Fruit fly (Drosophila melanogaster): ENCODE results near the gene Task7.

Task7 gene

DNA sequence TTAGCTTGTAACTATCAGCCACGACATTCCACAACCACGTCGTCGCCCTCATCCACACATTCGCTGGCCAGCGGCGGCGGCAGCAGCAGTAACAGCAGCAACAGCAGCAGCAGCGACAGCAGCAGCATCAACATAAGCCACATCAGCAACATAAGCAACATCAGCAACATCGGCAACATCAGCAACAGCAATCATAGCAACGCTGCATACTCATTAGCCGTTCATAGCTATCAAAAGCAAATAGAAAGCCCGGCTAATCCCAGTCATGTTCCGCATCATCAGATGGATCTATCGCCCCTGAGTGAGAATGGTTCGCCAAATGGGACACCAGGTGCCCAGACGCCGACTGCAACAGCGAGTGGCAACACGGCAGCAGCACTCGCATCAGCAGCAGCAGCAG lies 29.0 kb upstream of the Task7 start:
- TF ChIP-seq sr (GFP tag; IDR thresholded peaks at IDR 0.05) (0 out of 3 replicates have a peak, but pooled peaks have one; percentile 10), CG11504 (tag; optimal IDR thresholded peaks at IDR 0.05) (peak; percentile 71), MTF-1 (GFP tag; optimal IDR thresholded peaks at IDR 0.05; ENCODE audit: borderline replicate concordance) (no peak), B-H2 (GFP tag; optimal IDR thresholded peaks at IDR 0.05) (no peak), Dfd (GFP tag; optimal IDR thresholded peaks at IDR 0.05) (peak in 1 of 2 experiments; percentile 46), CG34376 (GFP tag; optimal IDR thresholded peaks at IDR 0.05) (no peak), CG4730 (GFP tag; IDR thresholded peaks at IDR 0.05) (0 out of 2 replicates have a peak, but pooled peaks have one; percentile 11)

DNA sequence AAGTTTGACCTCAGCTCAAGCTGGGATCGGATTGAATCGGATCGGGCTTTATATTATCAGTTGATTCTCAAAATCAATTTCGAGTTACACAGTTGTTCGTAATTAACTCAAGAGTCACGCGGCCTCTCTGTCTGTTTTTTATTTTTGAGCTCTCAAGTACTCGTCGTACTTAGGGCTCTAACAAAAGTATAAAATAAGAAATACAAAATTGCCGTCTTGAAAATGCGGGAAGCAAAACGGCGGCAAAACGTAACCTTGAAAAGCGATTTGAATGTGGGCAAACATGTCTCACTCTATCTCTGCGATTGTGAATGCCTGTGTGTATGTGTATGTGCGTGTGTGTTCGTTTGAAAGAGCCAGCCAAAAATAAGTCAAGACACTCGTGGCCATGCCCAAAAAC lies 25.5 kb upstream of the Task7 start:
- TF ChIP-seq sd (tag; optimal IDR thresholded peaks at IDR 0.05) = peak; percentile 48
- no peak for TF ChIP-seq Scr (GFP tag; IDR thresholded peaks at IDR 0.05; ENCODE audit: partially characterized antibody)
- TF ChIP-seq Trl (optimal IDR thresholded peaks at IDR 0.05) = peak in 1 of 2 experiments; percentile 25
- no peak for TF ChIP-seq Trl (GFP tag; optimal IDR thresholded peaks at IDR 0.05)
- TF ChIP-seq sug (tag; optimal IDR thresholded peaks at IDR 0.05) = peak; percentile 62
- TF ChIP-seq chinmo (GFP tag; IDR thresholded peaks at IDR 0.05; ENCODE audit: partially characterized antibody) = peak; percentile 76; the same call in 3 of the 4 replicates
- TF ChIP-seq inv (GFP tag; IDR thresholded peaks at IDR 0.05; ENCODE audit: partially characterized antibody) = no peak
- no peak for TF ChIP-seq CG17186 (GFP tag; optimal IDR thresholded peaks at IDR 0.05)
- TF ChIP-seq z (GFP tag; IDR thresholded peaks at IDR 0.05) = peak; percentile 51; the same call in 1 of the 3 replicates
- TF ChIP-seq Deaf1 (tag; optimal IDR thresholded peaks at IDR 0.05) = peak; percentile 25
- peak; percentile 83 for TF ChIP-seq ftz-f1 (GFP tag; optimal IDR thresholded peaks at IDR 0.05)
- no peak for TF ChIP-seq hkb (optimal IDR thresholded peaks at IDR 0.05)
- 0 out of 2 replicates have a peak, but pooled peaks have one; percentile 19 for TF ChIP-seq hkb (GFP tag; IDR thresholded peaks at IDR 0.05)
- TF ChIP-seq MESR4 (GFP tag; optimal IDR thresholded peaks at IDR 0.05) = no peak
- TF ChIP-seq sob (GFP tag; IDR thresholded peaks at IDR 0.05) = 0 out of 2 replicates have a peak, but pooled peaks have one; percentile 19
- peak; percentile 75 for TF ChIP-seq CG34376 (GFP tag; optimal IDR thresholded peaks at IDR 0.05)
- TF ChIP-seq CG10543 (GFP tag; optimal IDR thresholded peaks at IDR 0.05) = peak; percentile 52
- no peak for TF ChIP-seq corto (GFP tag; optimal IDR thresholded peaks at IDR 0.05)
- peak in 1 of 2 experiments; percentile 24 for TF ChIP-seq Hr78 (GFP tag; optimal IDR thresholded peaks at IDR 0.05)
- peak; percentile 57 for TF ChIP-seq cg (GFP tag; optimal IDR thresholded peaks at IDR 0.05)
- peak; percentile 45 for TF ChIP-seq Med (GFP tag)
- TF ChIP-seq CG11560 (tag; IDR thresholded peaks at IDR 0.05) = no peak

DNA sequence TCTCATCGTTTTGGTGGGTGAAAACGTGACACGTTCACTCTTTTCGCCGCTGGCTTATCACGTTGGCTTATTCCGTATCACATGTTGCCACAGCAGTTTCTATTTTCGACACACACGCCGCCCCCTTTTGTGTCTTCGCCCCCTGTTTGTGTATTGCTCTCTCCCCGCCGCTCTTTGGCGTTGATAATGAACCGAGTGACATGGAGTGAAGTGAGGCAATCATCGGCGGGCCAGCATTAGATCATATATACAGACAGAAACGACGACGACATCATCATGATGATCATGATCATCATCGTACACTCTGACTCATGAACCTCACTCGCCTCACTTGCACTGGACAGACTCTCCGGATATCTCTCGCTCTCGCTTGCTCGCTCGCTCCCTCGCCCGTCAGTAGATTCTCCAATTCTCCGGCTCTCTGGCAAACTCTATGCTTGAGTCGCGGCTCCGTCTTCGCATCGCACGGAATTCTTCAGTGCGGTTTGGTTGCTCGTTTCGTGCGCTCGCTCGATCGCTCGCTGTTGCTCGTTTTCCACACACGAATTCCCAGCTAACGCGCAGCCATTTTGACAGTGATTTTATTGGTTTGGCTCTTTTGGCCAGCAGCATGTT lies 24.4 kb upstream of the Task7 start:
- TF ChIP-seq CG6654 (GFP tag; optimal IDR thresholded peaks at IDR 0.05) (no peak), CG13775 (GFP tag; optimal IDR thresholded peaks at IDR 0.05) (no peak), ap (GFP tag; IDR thresholded peaks at IDR 0.05) (no peak), HmgD (GFP tag; optimal IDR thresholded peaks at IDR 0.05) (no peak), Ravus (GFP tag; IDR thresholded peaks at IDR 0.05) (no peak; the same call in 1 of the 2 replicates), dysf (GFP tag; IDR thresholded peaks at IDR 0.05) (no peak), aop (GFP tag; IDR thresholded peaks at IDR 0.05) (no peak), grau (tag; optimal IDR thresholded peaks at IDR 0.05) (no peak), CTCF (GFP tag; optimal IDR thresholded peaks at IDR 0.05) (no peak), B-H1 (GFP tag; IDR thresholded peaks at IDR 0.05) (no peak), sqz (GFP tag; optimal IDR thresholded peaks at IDR 0.05) (no peak), bowl (GFP tag; IDR thresholded peaks at IDR 0.05) (no peak; the same call in 1 of the 2 replicates), pho (GFP tag; optimal IDR thresholded peaks at IDR 0.05) (no peak), CG17361 (GFP tag; IDR thresholded peaks at IDR 0.05) (no peak), CG6689 (GFP tag; IDR thresholded peaks at IDR 0.05) (no peak), Hey (tag; optimal IDR thresholded peaks at IDR 0.05) (peak; percentile 24), pfk (GFP tag; optimal IDR thresholded peaks at IDR 0.05) (no peak), CG3407 (GFP tag; optimal IDR thresholded peaks at IDR 0.05) (no peak), fd64A (GFP tag; optimal IDR thresholded peaks at IDR 0.05) (no peak), sim (GFP tag; IDR thresholded peaks at IDR 0.05) (no peak), CG13424 (tag; optimal IDR thresholded peaks at IDR 0.05) (no peak), CG18011 (GFP tag; optimal IDR thresholded peaks at IDR 0.05) (no peak)

All from whole organism, embryonic.